Worm (Caenorhabditis elegans) whole organism, early embryonic: ENCODE measurements around the gene nhx-9.

ENCODE experiments used
- B0310.2 ChIP-seq: sonication (generic microtip); optimal IDR thresholded peaks from 2 replicates; lab custom pipeline; 2016; ENCODE audit warnings: mild to moderate bottlenecking, missing genetic modification characterization, missing compliant biosample characterization
- F13C5.2 ChIP-seq: sonication (generic microtip); optimal IDR thresholded peaks from 2 replicates; lab custom pipeline; 2017; ENCODE audit warnings: mild to moderate bottlenecking, missing genetic modification characterization, inconsistent platforms, missing compliant biosample characterization
- aly-1 ChIP-seq: sonication (generic microtip); optimal IDR thresholded peaks from 2 replicates; lab custom pipeline; 2016; ENCODE audit warnings: missing genetic modification characterization, missing compliant biosample characterization
- ama-1 ChIP-seq: fragments of 150-350 bp; optimal IDR thresholded peaks from 2 replicates; lab custom pipeline; 2014
- ceh-13 ChIP-seq: fragments of 200-800 bp; sonication (Bioruptor generic); optimal IDR thresholded peaks from 2 replicates; lab custom pipeline; 2018; ENCODE audit warnings: mild to moderate bottlenecking, missing genetic modification characterization, missing compliant biosample characterization
- ceh-36 ChIP-seq: sonication (generic microtip); optimal IDR thresholded peaks from 2 replicates; lab custom pipeline; 2016; ENCODE audit warnings: missing genetic modification characterization, inconsistent platforms, missing compliant biosample characterization
- ets-7 ChIP-seq: sonication (generic microtip); optimal IDR thresholded peaks from 2 replicates; lab custom pipeline; 2016; ENCODE audit warnings: missing genotype, missing genetic modification characterization, missing compliant biosample characterization
- flt-1 ChIP-seq: fragments of 200-800 bp; sonication (Bioruptor generic); IDR thresholded peaks from 2 replicates; pipeline ENCODE4 v1.3.6; 2022; ENCODE audit warnings: missing genetic modification characterization, missing compliant biosample characterization
- hmbx-1 ChIP-seq: sonication (generic microtip); optimal IDR thresholded peaks from 2 replicates; lab custom pipeline; 2016; ENCODE audit warnings: mild to moderate bottlenecking, missing genetic modification characterization, missing compliant biosample characterization
- hmg-4 ChIP-seq: fragments of 200-800 bp; sonication (Bioruptor generic); optimal IDR thresholded peaks from 2 replicates; lab custom pipeline; 2018; ENCODE audit warnings: mild to moderate bottlenecking, missing genetic modification characterization, missing compliant biosample characterization
- hnd-1 ChIP-seq: sonication (generic microtip); optimal IDR thresholded peaks from 2 replicates; lab custom pipeline; 2016; ENCODE audit warnings: missing genetic modification characterization, missing compliant biosample characterization
- pes-1 ChIP-seq: fragments of 200-800 bp; sonication (Bioruptor generic); IDR thresholded peaks from 2 replicates; pipeline ENCODE4 v1.3.6; 2022; ENCODE audit warnings: missing genetic modification reagents, missing genetic modification characterization, missing compliant biosample characterization
- scrt-1 ChIP-seq: fragments of 200-800 bp; sonication (Bioruptor generic); IDR thresholded peaks from 2 replicates; pipeline ENCODE4 v1.3.6; 2022; ENCODE audit warnings: missing genetic modification characterization, missing compliant biosample characterization
- sea-1 ChIP-seq: fragments of 200-800 bp; sonication (Bioruptor generic); conservative IDR thresholded peaks from 2 replicates; pipeline ENCODE4 v1.3.6; 2022; ENCODE audit warnings: missing genetic modification characterization, missing compliant biosample characterization
- tbx-11 ChIP-seq: fragments of 200-800 bp; sonication (Bioruptor generic); IDR thresholded peaks from 2 replicates; pipeline ENCODE4 v1.3.6; 2022; ENCODE audit warnings: missing genetic modification characterization, missing compliant biosample characterization
- tbx-37 ChIP-seq: fragments of 200-800 bp; sonication (Bioruptor generic); conservative IDR thresholded peaks from 2 replicates; pipeline ENCODE4 v1.3.6; 2022; ENCODE audit warnings: missing genetic modification reagents, missing genetic modification characterization, missing compliant biosample characterization
- tra-4 ChIP-seq: sonication (generic microtip); optimal IDR thresholded peaks from 2 replicates; lab custom pipeline; 2017; ENCODE audit warnings: missing genetic modification characterization, missing compliant biosample characterization

Gene nhx-9

ce11 chrIV:11942313-11942712 lies 11.6 kb downstream of the nhx-9 start, which contains the start of gene ZK829.1:
Gene ZK829.1 (minus strand): TSS chrIV:11942413.
- TF ChIP-seq flt-1 (GFP tag; lab: Robert Waterston, UW) (no peak), F13C5.2 (tag; lab: Kevin White, UChicago) (no peak), pes-1 (GFP tag; lab: Robert Waterston, UW) (no peak), hmbx-1 (tag; lab: Kevin White, UChicago) (no peak), ceh-36 (tag; lab: Kevin White, UChicago) (no peak), scrt-1 (GFP tag; lab: Robert Waterston, UW) (no peak), ceh-13 (GFP tag; lab: Kevin White, UChicago) (no peak), tra-4 (tag; lab: Kevin White, UChicago) (no peak), hmg-4 (GFP tag; lab: Kevin White, UChicago) (no peak), ets-7 (tag; lab: Kevin White, UChicago) (no peak), aly-1 (no peak), tbx-11 (GFP tag; lab: Robert Waterston, UW) (no peak), sea-1 (no peak), tbx-37 (GFP tag; lab: Robert Waterston, UW) (no peak), ama-1 (no peak), B0310.2 (tag; lab: Kevin White, UChicago) (no peak)

- TF ChIP-seq tra-4 (tag; lab: Kevin White, UChicago) (no peak), pes-1 (GFP tag; lab: Robert Waterston, UW) (no peak), hmbx-1 (tag; lab: Kevin White, UChicago) (no peak), ama-1 (no peak), scrt-1 (GFP tag; lab: Robert Waterston, UW) (no peak), ets-7 (tag; lab: Kevin White, UChicago) (no peak), hnd-1 (no peak), tbx-11 (GFP tag; lab: Robert Waterston, UW) (no peak), hmg-4 (GFP tag; lab: Kevin White, UChicago) (no peak), ceh-36 (tag; lab: Kevin White, UChicago) (no peak), tbx-37 (GFP tag; lab: Robert Waterston, UW) (no peak), ceh-13 (GFP tag; lab: Kevin White, UChicago) (no peak), flt-1 (GFP tag; lab: Robert Waterston, UW) (no peak), B0310.2 (tag; lab: Kevin White, UChicago) (no peak), sea-1 (no peak)
These were observed 14.9 kb downstream of the nhx-9 start, which contains the start of gene ZK829.3 for ce11 chrIV:11945621-11946020. Gene ZK829.3 (minus strand): TSS chrIV:11945721.

- TF ChIP-seq flt-1 (GFP tag; lab: Robert Waterston, UW) (no peak), ceh-13 (GFP tag; lab: Kevin White, UChicago) (no peak), hnd-1 (no peak), B0310.2 (tag; lab: Kevin White, UChicago) (no peak), pes-1 (GFP tag; lab: Robert Waterston, UW) (no peak), F13C5.2 (tag; lab: Kevin White, UChicago) (no peak), ama-1 (no peak), ets-7 (tag; lab: Kevin White, UChicago) (no peak), tbx-11 (GFP tag; lab: Robert Waterston, UW) (no peak), tbx-37 (GFP tag; lab: Robert Waterston, UW) (no peak), aly-1 (no peak), hmbx-1 (tag; lab: Kevin White, UChicago) (no peak)
These were observed 19.0 kb downstream of the nhx-9 start, which contains the start of gene hdl-1 for ce11 chrIV:11949717-11950116. Gene hdl-1 (minus strand): TSS chrIV:11949817.

- no peak for TF ChIP-seq B0310.2 (tag; lab: Kevin White, UChicago)
- no peak for TF ChIP-seq aly-1
These were observed 19.6 kb downstream of the nhx-9 start, which contains the start of gene tbx-36 for ce11 chrIV:11950270-11950669. Gene tbx-36 (plus strand): TSS chrIV:11950570.

ce11 chrIV:11952612-11953299 lies 22.1 kb downstream of the nhx-9 start, which contains the start of gene gdh-1:
Gene gdh-1 (plus strand): TSS chrIV:11953249.
- TF ChIP-seq F13C5.2 (tag; lab: Kevin White, UChicago) (no peak), hmbx-1 (tag; lab: Kevin White, UChicago) (no peak), pes-1 (GFP tag; lab: Robert Waterston, UW) (no peak), sea-1 (no peak), hnd-1 (no peak), hmg-4 (GFP tag; lab: Kevin White, UChicago) (no peak), tbx-37 (GFP tag; lab: Robert Waterston, UW) (no peak), ceh-13 (GFP tag; lab: Kevin White, UChicago) (no peak), tbx-11 (GFP tag; lab: Robert Waterston, UW) (no peak), ceh-36 (tag; lab: Kevin White, UChicago) (no peak), tra-4 (tag; lab: Kevin White, UChicago) (no peak)

- TF ChIP-seq sea-1 (no peak), ceh-13 (GFP tag; lab: Kevin White, UChicago) (no peak), hmbx-1 (tag; lab: Kevin White, UChicago) (no peak), F13C5.2 (tag; lab: Kevin White, UChicago) (no peak), tbx-37 (GFP tag; lab: Robert Waterston, UW) (no peak), B0310.2 (tag; lab: Kevin White, UChicago) (no peak)
These were observed 24.9 kb downstream of the nhx-9 start for ce11 chrIV:11955592-11955991.

- TF ChIP-seq ets-7 (tag; lab: Kevin White, UChicago) (no peak), scrt-1 (GFP tag; lab: Robert Waterston, UW) (no peak), pes-1 (GFP tag; lab: Robert Waterston, UW) (no peak), ama-1 (no peak), sea-1 (no peak), tbx-37 (GFP tag; lab: Robert Waterston, UW) (no peak), ceh-13 (GFP tag; lab: Kevin White, UChicago) (no peak), hnd-1 (no peak)
These were observed 25.7 kb downstream of the nhx-9 start for ce11 chrIV:11956387-11956786.
